Worm (Caenorhabditis elegans): Measurements from ENCODE around the gene F22E12.1.

ce11 chrV:10462066-10462465 lies 4.9 kb upstream of the F22E12.1 start, which contains the start of gene chw-1:
- no peak for TF ChIP-seq nhr-12 (tag; optimal IDR thresholded peaks at IDR 0.05)
- TF ChIP-seq nhr-28 (tag; optimal IDR thresholded peaks at IDR 0.05), result no peak
- no peak for TF ChIP-seq fkh-10 (GFP tag; optimal IDR thresholded peaks at IDR 0.05)
- no peak for TF ChIP-seq nhr-90 (tag; optimal IDR thresholded peaks at IDR 0.05; ENCODE audit: poor library complexity)
- TF ChIP-seq mdl-1 (tag; optimal IDR thresholded peaks at IDR 0.05), result no peak
- TF ChIP-seq C16A3.4 (tag; optimal IDR thresholded peaks at IDR 0.05), result no peak
